Worm (Caenorhabditis elegans): ENCODE data around the gene C02C6.14.

Gene C02C6.14

ce11 chrX:15504795-15505194 lies 32.7 kb upstream of the C02C6.14 start, which contains the start of gene tbh-1:
Gene tbh-1 (minus strand): TSS chrX:15504895.
- TF ChIP-seq cebp-2 (GFP tag; IDR thresholded peaks at IDR 0.05): no peak
- no peak for TF ChIP-seq ztf-28 (GFP tag; IDR thresholded peaks at IDR 0.05)
- no peak for TF ChIP-seq nfyb-1 (GFP tag; IDR thresholded peaks at IDR 0.05)
- no peak for TF ChIP-seq hrde-1 (tag; optimal IDR thresholded peaks at IDR 0.05; ENCODE audit: borderline replicate concordance)
- TF ChIP-seq attf-6 (GFP tag; IDR thresholded peaks at IDR 0.05): no peak
- no peak for TF ChIP-seq B0019.2 (GFP tag; conservative IDR thresholded peaks at IDR 0.05)
- no peak for TF ChIP-seq nhr-179 (tag; optimal IDR thresholded peaks at IDR 0.05)
- no peak for TF ChIP-seq zfh-2 (GFP tag; conservative IDR thresholded peaks at IDR 0.05)
- TF ChIP-seq lsl-1 (GFP tag; optimal IDR thresholded peaks at IDR 0.05): no peak
- no peak for TF ChIP-seq T26A5.8 (tag; optimal IDR thresholded peaks at IDR 0.05)
- no peak for TF ChIP-seq F39B2.1 (GFP tag; IDR thresholded peaks at IDR 0.05)
- TF ChIP-seq unc-130 (GFP tag; optimal IDR thresholded peaks at IDR 0.05): no peak
- no peak for TF ChIP-seq efl-1 (GFP tag; optimal IDR thresholded peaks at IDR 0.05)
- TF ChIP-seq egl-44 (GFP tag; IDR thresholded peaks at IDR 0.05): no peak
- TF ChIP-seq him-1 (tag; optimal IDR thresholded peaks at IDR 0.05): no peak
- TF ChIP-seq lin-26 (GFP tag; IDR thresholded peaks at IDR 0.05): no peak

ce11 chrX:15507830-15508347 lies 29.6 kb upstream of the C02C6.14 start, which contains the start of gene zipt-7.2:
Gene zipt-7.2 (minus strand): TSS chrX:15507880.
- TF ChIP-seq attf-5 (GFP tag; optimal IDR thresholded peaks at IDR 0.05): peak; percentile 14
- no peak for TF ChIP-seq lag-1 (GFP tag; IDR thresholded peaks at IDR 0.05)
- peak; percentile 88 for TF ChIP-seq mcd-1 (GFP tag; IDR thresholded peaks at IDR 0.05)
- 0 out of 2 replicates have a peak, but pooled peaks have one; percentile 52 for TF ChIP-seq madf-3 (GFP tag; IDR thresholded peaks at IDR 0.05)
- no peak for TF ChIP-seq C17E4.6 (GFP tag; IDR thresholded peaks at IDR 0.05)
- peak; percentile 11 for TF ChIP-seq ztf-18 (tag; optimal IDR thresholded peaks at IDR 0.05)
- peak; percentile 41 for TF ChIP-seq nhr-80 (tag; optimal IDR thresholded peaks at IDR 0.05)
- peak; percentile 94 to 95 for TF ChIP-seq let-607 (tag; optimal IDR thresholded peaks at IDR 0.05)

- TF ChIP-seq attf-6 (GFP tag; IDR thresholded peaks at IDR 0.05) (no peak), snpc-4 (GFP tag; optimal IDR thresholded peaks at IDR 0.05) (no peak), snpc-4 (tag; optimal IDR thresholded peaks at IDR 0.05) (no peak), tbx-9 (tag; optimal IDR thresholded peaks at IDR 0.05; ENCODE audit: borderline replicate concordance) (no peak), ztf-26 (tag; optimal IDR thresholded peaks at IDR 0.05) (no peak), F57A8.1 (GFP tag; optimal IDR thresholded peaks at IDR 0.05) (no peak), unc-130 (GFP tag; optimal IDR thresholded peaks at IDR 0.05) (no peak), B0336.3 (GFP tag; IDR thresholded peaks at IDR 0.05) (no peak), egrh-3 (GFP tag; IDR thresholded peaks at IDR 0.05) (no peak), rec-8 (tag; optimal IDR thresholded peaks at IDR 0.05) (no peak), C17E4.6 (GFP tag; IDR thresholded peaks at IDR 0.05) (no peak), let-607 (tag; optimal IDR thresholded peaks at IDR 0.05) (no peak), tlf-1 (GFP tag; optimal IDR thresholded peaks at IDR 0.05) (no peak), mxl-1 (tag; optimal IDR thresholded peaks at IDR 0.05) (no peak), madf-10 (tag; optimal IDR thresholded peaks at IDR 0.05) (no peak)
Observed at ce11 chrX:15509681-15510080, 27.8 kb upstream of the C02C6.14 start, which contains the start of gene eat-20. Gene eat-20 (plus strand): TSS chrX:15510011.

ce11 chrX:15514547-15514946 lies 22.9 kb upstream of the C02C6.14 start:
- TF ChIP-seq ztf-28 (GFP tag; IDR thresholded peaks at IDR 0.05) (no peak), zfh-2 (GFP tag; conservative IDR thresholded peaks at IDR 0.05) (peak; percentile 53)

Measured in whole organism, young adult.